Worm (Caenorhabditis elegans) whole organism, early embryonic: ENCODE data around the gene K01A6.4.

Experiments
- F13C5.2 ChIP-seq: sonication (generic microtip); optimal IDR thresholded peaks from 2 replicates; lab custom pipeline; 2017; ENCODE audit warnings: mild to moderate bottlenecking, missing genetic modification characterization, inconsistent platforms, missing compliant biosample characterization
- aly-1 ChIP-seq: sonication (generic microtip); optimal IDR thresholded peaks from 2 replicates; lab custom pipeline; 2016; ENCODE audit warnings: missing genetic modification characterization, missing compliant biosample characterization
- ama-1 ChIP-seq: fragments of 150-350 bp; optimal IDR thresholded peaks from 2 replicates; lab custom pipeline; 2014
- ets-7 ChIP-seq: sonication (generic microtip); optimal IDR thresholded peaks from 2 replicates; lab custom pipeline; 2016; ENCODE audit warnings: missing genotype, missing genetic modification characterization, missing compliant biosample characterization
- flt-1 ChIP-seq: fragments of 200-800 bp; sonication (Bioruptor generic); IDR thresholded peaks from 2 replicates; pipeline ENCODE4 v1.3.6; 2022; ENCODE audit warnings: missing genetic modification characterization, missing compliant biosample characterization
- hmbx-1 ChIP-seq: sonication (generic microtip); optimal IDR thresholded peaks from 2 replicates; lab custom pipeline; 2016; ENCODE audit warnings: mild to moderate bottlenecking, missing genetic modification characterization, missing compliant biosample characterization
- hmg-4 ChIP-seq: fragments of 200-800 bp; sonication (Bioruptor generic); optimal IDR thresholded peaks from 2 replicates; lab custom pipeline; 2018; ENCODE audit warnings: mild to moderate bottlenecking, missing genetic modification characterization, missing compliant biosample characterization
- scrt-1 ChIP-seq: fragments of 200-800 bp; sonication (Bioruptor generic); IDR thresholded peaks from 2 replicates; pipeline ENCODE4 v1.3.6; 2022; ENCODE audit warnings: missing genetic modification characterization, missing compliant biosample characterization
- sea-1 ChIP-seq: fragments of 200-800 bp; sonication (Bioruptor generic); conservative IDR thresholded peaks from 2 replicates; pipeline ENCODE4 v1.3.6; 2022; ENCODE audit warnings: missing genetic modification characterization, missing compliant biosample characterization
- tbx-37 ChIP-seq: fragments of 200-800 bp; sonication (Bioruptor generic); conservative IDR thresholded peaks from 2 replicates; pipeline ENCODE4 v1.3.6; 2022; ENCODE audit warnings: missing genetic modification reagents, missing genetic modification characterization, missing compliant biosample characterization

ce11 chrIV:11691524-11691923 is 48.6 kb downstream of the K01A6.4 start:
- no peak for TF ChIP-seq ets-7
- no peak for TF ChIP-seq hmg-4
- no peak for TF ChIP-seq ama-1
- no peak for TF ChIP-seq hmbx-1
- TF ChIP-seq flt-1 (GFP tag; lab: Robert Waterston, UW): no peak
- no peak for TF ChIP-seq sea-1 (GFP tag; lab: Robert Waterston, UW)
- TF ChIP-seq aly-1: no peak
- no peak for TF ChIP-seq tbx-37
- TF ChIP-seq scrt-1: no peak
- TF ChIP-seq F13C5.2 (tag; lab: Kevin White, UChicago): no peak
